Worm (Caenorhabditis elegans) whole organism, L4 larva: Measurements from ENCODE around the gene C18H7.1.

Experiments used
- F26F4.8 ChIP-seq: fragments of 200-800 bp; sonication (Bioruptor generic); conservative IDR thresholded peaks from 2 replicates; pipeline ENCODE4 v1.3.6; 2022; ENCODE audit warnings: missing genetic modification characterization, missing compliant biosample characterization
- F49E8.2 ChIP-seq: sonication (generic microtip); optimal IDR thresholded peaks from 2 replicates; lab custom pipeline; 2016; ENCODE audit warnings: missing compliant biosample characterization, mild to moderate bottlenecking, missing genetic modification characterization, borderline replicate concordance
- aly-2 ChIP-seq: sonication (generic microtip); optimal IDR thresholded peaks from 2 replicates; lab custom pipeline; 2018; ENCODE audit warnings: missing biosample characterization, missing genetic modification characterization
- hif-1 ChIP-seq, 2 experiments: sonication (generic microtip); optimal IDR thresholded peaks; 2 replicates each; lab custom pipeline; 2016 to 2017; ENCODE audit warnings: missing compliant biosample characterization in 2 of 2, missing genetic modification characterization in 2 of 2, missing genetic modification reagents in 2 of 2, missing genotype in 2 of 2, mild to moderate bottlenecking in 1 of 2
- jun-1 ChIP-seq: fragments of 150-350 bp; optimal IDR thresholded peaks from 2 replicates; lab custom pipeline; 2014; ENCODE audit warnings: missing biosample characterization, missing genetic modification reagents, missing genetic modification characterization
- lin-13 ChIP-seq: fragments of 150-350 bp; optimal IDR thresholded peaks from 2 replicates; lab custom pipeline; 2014; ENCODE audit warnings: missing biosample characterization, missing genetic modification reagents, missing genetic modification characterization
- lin-15B ChIP-seq: fragments of 150-350 bp; sonication (generic microtip); optimal IDR thresholded peaks from 3 replicates; lab custom pipeline; 2014; ENCODE audit warnings: missing biosample characterization, missing genetic modification characterization
- lsy-2 ChIP-seq, 2 experiments: fragments of 150-350 bp in 1 of 2; sonication (generic microtip) in 1 of 2; optimal IDR thresholded peaks; 2 replicates each; lab custom pipeline; 2014 to 2017; ENCODE audit warnings: missing biosample characterization in 2 of 2, missing genetic modification characterization in 2 of 2
- mep-1 ChIP-seq: fragments of 150-350 bp; sonication (generic microtip); optimal IDR thresholded peaks from 3 replicates; lab custom pipeline; 2014; ENCODE audit warnings: missing biosample characterization, missing genetic modification characterization
- nhr-10 ChIP-seq: fragments of 150-350 bp; optimal IDR thresholded peaks from 2 replicates; lab custom pipeline; 2014; ENCODE audit warnings: missing biosample characterization, missing genetic modification characterization
- nhr-11 ChIP-seq: fragments of 150-350 bp; optimal IDR thresholded peaks from 2 replicates; lab custom pipeline; 2014; ENCODE audit warnings: missing biosample characterization, missing genetic modification characterization
- nhr-28 ChIP-seq: fragments of 150-350 bp; optimal IDR thresholded peaks from 2 replicates; lab custom pipeline; 2014; ENCODE audit warnings: missing biosample characterization, missing genetic modification characterization
- nhr-48 ChIP-seq: sonication (generic microtip); optimal IDR thresholded peaks from 2 replicates; lab custom pipeline; 2016; ENCODE audit warnings: mild to moderate bottlenecking, missing genetic modification characterization, missing compliant biosample characterization
- skn-1 ChIP-seq: fragments of 150-350 bp; optimal IDR thresholded peaks from 2 replicates; lab custom pipeline; 2014; ENCODE audit warnings: missing biosample characterization, missing genetic modification characterization

DNA sequence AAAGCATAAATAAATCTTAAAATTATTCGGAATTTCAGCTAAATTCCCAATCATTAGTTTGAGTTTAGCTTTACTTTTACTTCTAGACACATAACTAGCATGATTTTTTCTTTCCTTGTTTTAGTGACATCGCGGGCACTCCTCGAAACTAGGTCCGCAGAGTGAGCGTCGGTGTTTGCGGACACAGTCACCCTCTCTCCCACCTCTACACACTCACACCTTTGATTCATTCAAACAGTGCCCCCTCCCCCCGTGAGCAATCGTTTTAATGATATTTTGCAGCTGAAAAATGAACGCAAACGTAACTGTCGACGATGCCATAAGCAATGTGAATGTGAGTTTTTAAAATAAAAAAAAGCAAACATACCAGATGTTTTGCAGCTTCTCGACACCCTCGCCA, 42.9 kb upstream of the C18H7.1 start, which contains the start of gene gex-2:
- TF ChIP-seq skn-1 (tag; lab: Kevin White, UChicago) = no peak
- no peak for TF ChIP-seq lin-13 (GFP tag; lab: Kevin White, UChicago)
- TF ChIP-seq lsy-2 (tag; optimal IDR thresholded peaks at IDR 0.05; lab: Kevin White, UChicago) = no peak
- TF ChIP-seq F49E8.2 (tag; lab: Kevin White, UChicago) = no peak
- TF ChIP-seq lin-15B (tag; lab: Kevin White, UChicago) = no peak
- TF ChIP-seq aly-2 (tag; lab: Kevin White, UChicago) = no peak
- no peak for TF ChIP-seq jun-1 (tag; lab: Kevin White, UChicago)
- TF ChIP-seq nhr-10 (tag; lab: Kevin White, UChicago) = no peak
- TF ChIP-seq nhr-48 = no peak
- no peak for TF ChIP-seq nhr-11 (tag; lab: Kevin White, UChicago)
- no peak for TF ChIP-seq F26F4.8 (GFP tag; lab: Robert Waterston, UW)
- no peak for TF ChIP-seq mep-1 (tag; lab: Kevin White, UChicago)
- no peak for TF ChIP-seq nhr-28 (tag; lab: Kevin White, UChicago)
- TF ChIP-seq hif-1 (tag; optimal IDR thresholded peaks at IDR 0.05; lab: Kevin White, UChicago) = no peak
